Worm (Caenorhabditis elegans): Measurements from ENCODE around the gene F18E9.3.

F18E9.3 gene

DNA sequence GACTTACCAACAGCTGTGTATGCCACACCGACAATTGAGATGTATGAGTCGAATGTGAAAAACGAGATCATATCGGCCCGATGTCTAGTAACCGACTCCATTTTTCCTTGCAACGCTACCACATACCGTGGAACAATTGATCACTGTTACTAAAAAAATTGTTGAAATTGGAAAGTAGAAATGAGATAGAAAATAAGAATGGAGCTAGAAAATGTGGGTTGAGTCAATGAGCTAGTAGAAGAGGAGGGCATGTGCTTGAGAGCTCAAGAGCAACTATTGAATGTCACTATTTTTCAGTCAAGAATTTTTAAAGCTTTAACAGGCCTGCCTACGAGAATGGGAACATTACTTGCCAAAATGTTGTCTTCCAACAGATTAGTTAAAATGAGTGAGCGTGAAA lies 39.1 kb downstream of the F18E9.3 start, which contains the start of gene K01A12.3:
K01A12.3 (minus strand) TSS at position 101 of the 400 bp plus-strand sequence.
- TF ChIP-seq hlh-4 (tag; optimal IDR thresholded peaks at IDR 0.05) (no peak), isw-1 (GFP tag; IDR thresholded peaks at IDR 0.05) (no peak), mep-1 (tag; optimal IDR thresholded peaks at IDR 0.05) (no peak), blmp-1 (tag; optimal IDR thresholded peaks at IDR 0.05) (no peak)

DNA sequence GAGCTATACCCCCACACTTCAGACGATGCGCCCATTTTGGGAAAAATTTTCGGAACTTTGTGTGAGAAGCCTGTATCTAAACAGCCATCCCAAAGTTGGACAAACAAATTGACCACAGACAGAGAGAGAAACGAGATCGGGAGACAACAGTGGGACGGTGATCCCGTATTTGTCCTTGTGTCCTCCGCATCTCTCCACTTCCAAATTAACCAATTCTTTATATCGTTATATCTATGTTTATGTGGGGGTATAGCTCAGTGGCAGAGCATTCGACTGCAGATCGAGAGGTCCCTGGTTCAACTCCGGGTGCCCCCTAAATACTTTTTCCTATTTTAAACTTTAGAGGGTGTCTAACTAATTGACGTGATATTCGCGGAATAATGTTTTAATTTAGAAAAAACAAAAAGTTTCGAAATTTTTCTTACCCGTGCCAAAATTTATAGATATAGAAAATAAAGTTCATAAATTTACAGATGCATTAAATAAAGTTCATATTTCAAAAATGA lies 52.8 kb downstream of the F18E9.3 start:
- TF ChIP-seq sptf-1 (tag; optimal IDR thresholded peaks at IDR 0.05) (no peak), egl-13 (tag; optimal IDR thresholded peaks at IDR 0.05) (no peak), pag-3 (tag; optimal IDR thresholded peaks at IDR 0.05; ENCODE audit: borderline replicate concordance, insufficient read depth) (no peak), F16B12.6 (tag; optimal IDR thresholded peaks at IDR 0.05) (no peak), nhr-90 (tag; optimal IDR thresholded peaks at IDR 0.05; ENCODE audit: poor library complexity) (peak; percentile 22), Y116A8C.19 (tag; optimal IDR thresholded peaks at IDR 0.05; ENCODE audit: borderline replicate concordance) (no peak), ces-1 (GFP tag; optimal IDR thresholded peaks at IDR 0.05) (no peak), vab-15 (tag; optimal IDR thresholded peaks at IDR 0.05) (no peak)
